Worm (Caenorhabditis elegans): ENCODE data around the gene lad-2.

lad-2 gene

DNA sequence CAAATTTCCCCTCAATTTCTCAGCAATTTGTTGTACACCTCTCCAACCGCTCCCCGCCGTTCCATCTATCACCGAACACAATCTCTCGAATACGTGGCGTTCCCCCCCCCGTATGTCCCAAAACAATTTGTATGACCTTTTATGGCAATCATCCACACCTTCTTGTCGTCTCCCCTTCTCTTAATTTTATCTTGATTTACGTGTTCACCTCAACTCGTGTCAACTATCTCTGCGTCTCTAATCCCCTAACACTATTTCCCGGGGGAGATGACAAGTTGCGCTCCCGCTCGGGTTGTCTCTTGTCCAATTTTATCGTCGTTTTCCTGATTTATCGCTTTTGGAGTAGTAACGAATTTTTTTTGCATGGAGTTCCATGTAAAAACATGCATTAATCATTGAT, 36.3 kb upstream of the lad-2 start:
- TF ChIP-seq lin-39 (tag; optimal IDR thresholded peaks at IDR 0.05) (peak; percentile 10), unc-62 (GFP tag; optimal IDR thresholded peaks at IDR 0.05) (peak; percentile 49), nhr-25 (tag; optimal IDR thresholded peaks at IDR 0.05) (peak; percentile 71), nhr-23 (tag; optimal IDR thresholded peaks at IDR 0.05) (peak; percentile 50), elt-1 (tag; optimal IDR thresholded peaks at IDR 0.05) (peak; percentile 87), nhr-77 (tag; optimal IDR thresholded peaks at IDR 0.05) (no peak), elt-3 (tag; optimal IDR thresholded peaks at IDR 0.05) (no peak)

ce11 chrIV:3012374-3013142, 34.3 kb upstream of the lad-2 start, which contains the start of the genes Y54G2A.28 and vrp-1:
Gene Y54G2A.28 (minus strand): TSS chrIV:3012421.
Gene vrp-1 (plus strand): TSS chrIV:3012587.
- no peak for TF ChIP-seq nhr-25 (tag; optimal IDR thresholded peaks at IDR 0.05)
- no peak for TF ChIP-seq hmg-11 (tag; optimal IDR thresholded peaks at IDR 0.05)
- TF ChIP-seq nfya-1 (tag; optimal IDR thresholded peaks at IDR 0.05; ENCODE audit: insufficient read depth): peak; percentile 77
- TF ChIP-seq nhr-43 (tag; optimal IDR thresholded peaks at IDR 0.05; ENCODE audit: poor library complexity, severe bottlenecking): no peak
- no peak for TF ChIP-seq egl-5 (tag; optimal IDR thresholded peaks at IDR 0.05)
- no peak for TF ChIP-seq mml-1 (tag; optimal IDR thresholded peaks at IDR 0.05)
- TF ChIP-seq tbx-2 (tag; optimal IDR thresholded peaks at IDR 0.05): no peak
- TF ChIP-seq elt-2 (tag; optimal IDR thresholded peaks at IDR 0.05): peak; percentile 97
- no peak for TF ChIP-seq skn-1 (tag; optimal IDR thresholded peaks at IDR 0.05)
- no peak for TF ChIP-seq lsy-12 (tag; optimal IDR thresholded peaks at IDR 0.05)
- TF ChIP-seq pqm-1 (tag; optimal IDR thresholded peaks at IDR 0.05): peak; percentile 55
- TF ChIP-seq nhr-23 (tag; optimal IDR thresholded peaks at IDR 0.05): no peak
- TF ChIP-seq nhr-28 (tag; optimal IDR thresholded peaks at IDR 0.05): no peak
- no peak for TF ChIP-seq nhr-11 (tag; optimal IDR thresholded peaks at IDR 0.05)
- TF ChIP-seq jun-1 (tag; optimal IDR thresholded peaks at IDR 0.05): no peak
- TF ChIP-seq fos-1 (tag; optimal IDR thresholded peaks at IDR 0.05): no peak
- TF ChIP-seq ceh-9 (tag; optimal IDR thresholded peaks at IDR 0.05): no peak

ce11 chrIV:3011647-3012046, 33.4 kb upstream of the lad-2 start:
- TF ChIP-seq skn-1 (tag; optimal IDR thresholded peaks at IDR 0.05): no peak
- no peak for TF ChIP-seq egl-5 (tag; optimal IDR thresholded peaks at IDR 0.05)
- TF ChIP-seq ceh-9 (tag; optimal IDR thresholded peaks at IDR 0.05): no peak
- TF ChIP-seq nhr-77 (tag; optimal IDR thresholded peaks at IDR 0.05): no peak
- no peak for TF ChIP-seq ama-1 (optimal IDR thresholded peaks at IDR 0.05)
- TF ChIP-seq pha-4 (tag; optimal IDR thresholded peaks at IDR 0.05): no peak
- no peak for TF ChIP-seq aly-2 (tag; optimal IDR thresholded peaks at IDR 0.05)
- no peak for TF ChIP-seq R02D3.7 (tag; optimal IDR thresholded peaks at IDR 0.05)
- TF ChIP-seq ztf-4 (tag; optimal IDR thresholded peaks at IDR 0.05): no peak
- no peak for TF ChIP-seq nhr-76 (tag; optimal IDR thresholded peaks at IDR 0.05)
- TF ChIP-seq nhr-43 (tag; optimal IDR thresholded peaks at IDR 0.05; ENCODE audit: poor library complexity, severe bottlenecking): no peak
- no peak for TF ChIP-seq lin-15B (tag; optimal IDR thresholded peaks at IDR 0.05)
- TF ChIP-seq nhr-23 (tag; optimal IDR thresholded peaks at IDR 0.05): no peak
- TF ChIP-seq ztf-11 (tag; optimal IDR thresholded peaks at IDR 0.05): no peak
- TF ChIP-seq eor-1 (tag; optimal IDR thresholded peaks at IDR 0.05): no peak

- TF ChIP-seq nhr-77 (tag; optimal IDR thresholded peaks at IDR 0.05) (no peak), nhr-23 (tag; optimal IDR thresholded peaks at IDR 0.05) (no peak), elt-1 (tag; optimal IDR thresholded peaks at IDR 0.05) (no peak), nhr-28 (tag; optimal IDR thresholded peaks at IDR 0.05) (no peak), nhr-237 (tag; optimal IDR thresholded peaks at IDR 0.05) (no peak), daf-12 (tag; optimal IDR thresholded peaks at IDR 0.05) (no peak), ceh-9 (tag; optimal IDR thresholded peaks at IDR 0.05) (no peak)
These were observed 30.5 kb upstream of the lad-2 start, which contains the start of gene Y54G2A.73 for ce11 chrIV:3008828-3009227. Gene Y54G2A.73 (minus strand): TSS chrIV:3008892.

DNA sequence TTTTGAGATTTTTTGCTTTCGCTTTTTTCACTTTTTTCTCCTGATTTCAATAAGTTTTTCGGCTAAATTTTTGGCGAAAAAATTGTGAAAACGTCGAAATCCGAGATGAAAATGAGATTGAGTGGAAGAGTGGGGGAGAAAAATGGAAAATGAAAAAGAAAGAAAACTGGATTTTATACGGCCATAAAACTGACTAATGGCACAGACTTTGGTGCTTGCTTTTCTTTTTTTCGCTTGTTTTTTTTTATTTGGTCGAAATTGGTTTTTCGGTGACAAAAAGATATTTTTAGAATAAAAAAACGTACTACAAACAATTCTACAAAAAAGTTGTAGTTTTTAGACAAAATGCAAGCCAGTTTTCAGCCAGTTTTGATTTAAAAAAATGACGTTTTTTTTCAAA, 24.5 kb upstream of the lad-2 start:
- TF ChIP-seq aly-2 (tag; optimal IDR thresholded peaks at IDR 0.05): no peak
- TF ChIP-seq nhr-237 (tag; optimal IDR thresholded peaks at IDR 0.05): no peak
- no peak for TF ChIP-seq nhr-67 (tag; optimal IDR thresholded peaks at IDR 0.05)
- peak; percentile 83 for TF ChIP-seq egl-5 (tag; optimal IDR thresholded peaks at IDR 0.05)
- TF ChIP-seq nhr-25 (tag; optimal IDR thresholded peaks at IDR 0.05): no peak
- no peak for TF ChIP-seq nhr-77 (tag; optimal IDR thresholded peaks at IDR 0.05)
- no peak for TF ChIP-seq daf-12 (tag; optimal IDR thresholded peaks at IDR 0.05)
- no peak for TF ChIP-seq fos-1 (tag; optimal IDR thresholded peaks at IDR 0.05)

All from whole organism, L3 larva.